Worm (Caenorhabditis elegans) whole organism, mixed stage, embryonic: ENCODE results near the gene mdl-1.

Experiments
- M03D4.4 ChIP-seq: sonication (generic microtip); optimal IDR thresholded peaks from 2 replicates; lab custom pipeline; 2017; ENCODE audit warnings: mild to moderate bottlenecking, missing genetic modification characterization, missing compliant biosample characterization
- bed-3 ChIP-seq: fragments of 200-800 bp; sonication (Bioruptor generic); optimal IDR thresholded peaks from 3 replicates; lab custom pipeline; 2018; ENCODE audit warnings: mild to moderate bottlenecking, missing genetic modification characterization, moderate library complexity, missing compliant biosample characterization
- blmp-1 ChIP-seq: fragments of 150-350 bp; optimal IDR thresholded peaks from 2 replicates; lab custom pipeline; 2014; ENCODE audit warnings: missing biosample characterization, missing genetic modification characterization
- ceh-39 ChIP-seq: fragments of 150-350 bp; optimal IDR thresholded peaks from 2 replicates; lab custom pipeline; 2014; ENCODE audit warnings: missing biosample characterization, missing genetic modification characterization
- ceh-43 ChIP-seq: fragments of 200-800 bp; sonication (Bioruptor generic); optimal IDR thresholded peaks from 2 replicates; lab custom pipeline; 2018; ENCODE audit warnings: mild to moderate bottlenecking, missing genetic modification characterization, moderate library complexity, missing compliant biosample characterization
- ceh-83 ChIP-seq: fragments of 200-800 bp; sonication (Bioruptor generic); optimal IDR thresholded peaks from 2 replicates; lab custom pipeline; 2018; ENCODE audit warnings: mild to moderate bottlenecking, missing genetic modification characterization, missing compliant biosample characterization
- ces-1 ChIP-seq: fragments of 150-350 bp; optimal IDR thresholded peaks from 2 replicates; lab custom pipeline; 2014; ENCODE audit warnings: missing biosample characterization, missing genetic modification reagents, missing genetic modification characterization
- cnd-1 ChIP-seq: fragments of 200-800 bp; sonication (Bioruptor generic); optimal IDR thresholded peaks from 2 replicates; lab custom pipeline; 2018; ENCODE audit warnings: mild to moderate bottlenecking, missing genetic modification characterization, missing compliant biosample characterization
- drap-1 ChIP-seq: fragments of 200-800 bp; sonication (Bioruptor generic); optimal IDR thresholded peaks from 3 replicates; lab custom pipeline; 2018; ENCODE audit warnings: mild to moderate bottlenecking, missing genetic modification characterization, missing compliant biosample characterization
- elt-1 ChIP-seq: sonication (generic microtip); optimal IDR thresholded peaks from 2 replicates; lab custom pipeline; 2017; ENCODE audit warnings: missing genetic modification characterization, mild to moderate bottlenecking, missing compliant biosample characterization, antibody characterized with exemption, moderate library complexity, borderline replicate concordance; ENCODE audit not compliant: insufficient read depth
- elt-3 ChIP-seq: fragments of 150-350 bp; optimal IDR thresholded peaks from 2 replicates; lab custom pipeline; 2014; ENCODE audit warnings: missing biosample characterization, missing genetic modification characterization
- flh-1 ChIP-seq: fragments of 200-800 bp; sonication (Bioruptor generic); optimal IDR thresholded peaks from 2 replicates; lab custom pipeline; 2018; ENCODE audit warnings: mild to moderate bottlenecking, missing genetic modification characterization, moderate library complexity, missing compliant biosample characterization
- ham-2 ChIP-seq: fragments of 200-800 bp; sonication (Bioruptor generic); optimal IDR thresholded peaks from 2 replicates; lab custom pipeline; 2018; ENCODE audit warnings: mild to moderate bottlenecking, missing genetic modification characterization, missing compliant biosample characterization
- hlh-1 ChIP-seq: fragments of 150-350 bp; optimal IDR thresholded peaks from 2 replicates; lab custom pipeline; 2014; ENCODE audit warnings: missing biosample characterization, missing genetic modification reagents, missing genetic modification characterization
- lin-13 ChIP-seq: fragments of 150-350 bp; optimal IDR thresholded peaks from 2 replicates; lab custom pipeline; 2014; ENCODE audit warnings: missing biosample characterization, missing genetic modification characterization
- lin-32 ChIP-seq: fragments of 200-800 bp; sonication (Bioruptor generic); optimal IDR thresholded peaks from 2 replicates; lab custom pipeline; 2018; ENCODE audit warnings: mild to moderate bottlenecking, missing genetic modification characterization, missing compliant biosample characterization
- lsy-2 ChIP-seq: fragments of 150-350 bp; optimal IDR thresholded peaks from 2 replicates; lab custom pipeline; 2014; ENCODE audit warnings: missing biosample characterization, missing genetic modification characterization
- mab-5 ChIP-seq: fragments of 150-350 bp; optimal IDR thresholded peaks from 2 replicates; lab custom pipeline; 2014; ENCODE audit warnings: missing biosample characterization, missing genetic modification characterization
- mep-1 ChIP-seq: fragments of 150-350 bp; optimal IDR thresholded peaks from 2 replicates; lab custom pipeline; 2017; ENCODE audit warnings: missing biosample characterization, missing genetic modification reagents, missing genetic modification characterization, inconsistent platforms
- mls-2 ChIP-seq: sonication (generic microtip); optimal IDR thresholded peaks from 2 replicates; lab custom pipeline; 2016; ENCODE audit warnings: mild to moderate bottlenecking, missing genetic modification characterization, moderate library complexity, missing compliant biosample characterization
- nhr-12 ChIP-seq: fragments of 150-350 bp; optimal IDR thresholded peaks from 2 replicates; lab custom pipeline; 2014; ENCODE audit warnings: missing biosample characterization, missing genetic modification characterization
- nhr-2 ChIP-seq: fragments of 150-350 bp; optimal IDR thresholded peaks from 2 replicates; lab custom pipeline; 2014; ENCODE audit warnings: missing biosample characterization, missing genetic modification characterization
- nhr-237 ChIP-seq: fragments of 150-350 bp; optimal IDR thresholded peaks from 2 replicates; lab custom pipeline; 2014; ENCODE audit warnings: missing biosample characterization, missing genetic modification characterization
- nhr-28 ChIP-seq: fragments of 150-350 bp; optimal IDR thresholded peaks from 2 replicates; lab custom pipeline; 2014; ENCODE audit warnings: missing biosample characterization, missing genetic modification characterization
- nhr-76 ChIP-seq: sonication (generic microtip); optimal IDR thresholded peaks from 2 replicates; lab custom pipeline; 2017; ENCODE audit warnings: missing biosample characterization, missing genetic modification characterization
- pha-4 ChIP-seq: fragments of 150-350 bp; optimal IDR thresholded peaks from 2 replicates; lab custom pipeline; 2018; ENCODE audit warnings: missing biosample characterization, missing genetic modification reagents, missing genetic modification characterization
- sem-2 ChIP-seq: fragments of 200-800 bp; sonication (Bioruptor generic); optimal IDR thresholded peaks from 2 replicates; lab custom pipeline; 2018; ENCODE audit warnings: mild to moderate bottlenecking, missing genetic modification characterization, missing compliant biosample characterization
- snpc-4 ChIP-seq: fragments of 150-350 bp; optimal IDR thresholded peaks from 2 replicates; lab custom pipeline; 2014; ENCODE audit warnings: missing biosample characterization, missing genetic modification characterization
- sptf-1 ChIP-seq: sonication (generic microtip); optimal IDR thresholded peaks from 2 replicates; lab custom pipeline; 2017; ENCODE audit warnings: mild to moderate bottlenecking, missing genetic modification characterization, moderate library complexity, missing compliant biosample characterization
- tbx-8 ChIP-seq: fragments of 200-800 bp; sonication (Bioruptor generic); optimal IDR thresholded peaks from 2 replicates; lab custom pipeline; 2018; ENCODE audit warnings: mild to moderate bottlenecking, missing genetic modification characterization, moderate library complexity, missing compliant biosample characterization
- unc-120 ChIP-seq: sonication (generic microtip); optimal IDR thresholded peaks from 2 replicates; lab custom pipeline; 2017; ENCODE audit warnings: missing genetic modification characterization, missing compliant biosample characterization; ENCODE audit not compliant: poor library complexity, severe bottlenecking
- unc-39 ChIP-seq: fragments of 150-350 bp; optimal IDR thresholded peaks from 2 replicates; lab custom pipeline; 2014; ENCODE audit warnings: missing biosample characterization, missing genetic modification characterization
- unc-62 ChIP-seq: fragments of 150-350 bp; optimal IDR thresholded peaks from 2 replicates; lab custom pipeline; 2014; ENCODE audit warnings: missing biosample characterization, missing genetic modification reagents, missing genetic modification characterization
- zip-8 ChIP-seq: fragments of 150-350 bp; optimal IDR thresholded peaks from 2 replicates; lab custom pipeline; 2014; ENCODE audit warnings: missing biosample characterization, missing genetic modification characterization
- ztf-11 ChIP-seq: fragments of 150-350 bp; optimal IDR thresholded peaks from 2 replicates; lab custom pipeline; 2014; ENCODE audit warnings: missing biosample characterization, missing genetic modification characterization

The mdl-1 gene

ce11 chrX:6736358-6736991 is 5.7 kb upstream of the mdl-1 start:
- TF ChIP-seq lin-32 (GFP tag; lab: Kevin White, UChicago) (no peak), ces-1 (GFP tag; lab: Kevin White, UChicago) (peak; percentile 35), hlh-1 (tag; lab: Kevin White, UChicago) (no peak), mls-2 (tag; lab: Kevin White, UChicago) (no peak), sem-2 (GFP tag; lab: Kevin White, UChicago) (no peak), unc-120 (tag; lab: Kevin White, UChicago) (no peak), lsy-2 (tag; lab: Kevin White, UChicago) (no peak), zip-8 (tag; lab: Kevin White, UChicago) (no peak), tbx-8 (no peak), elt-1 (tag; lab: Kevin White, UChicago) (peak; percentile 9), nhr-28 (tag; lab: Kevin White, UChicago) (no peak), ceh-39 (tag; lab: Kevin White, UChicago) (no peak), blmp-1 (no peak), nhr-2 (tag; lab: Kevin White, UChicago) (no peak), nhr-237 (tag; lab: Kevin White, UChicago) (no peak), elt-3 (tag; lab: Kevin White, UChicago) (peak; percentile 83), unc-39 (tag; lab: Kevin White, UChicago) (no peak), cnd-1 (tag; lab: Kevin White, UChicago) (no peak)

ce11 chrX:6737329-6738008 is 4.7 kb upstream of the mdl-1 start:
- TF ChIP-seq sem-2 (GFP tag; lab: Kevin White, UChicago): peak; percentile 22
- no peak for TF ChIP-seq unc-39 (tag; lab: Kevin White, UChicago)
- TF ChIP-seq cnd-1 (tag; lab: Kevin White, UChicago): no peak
- peak; percentile 14 for TF ChIP-seq lin-13 (tag; lab: Kevin White, UChicago)
- TF ChIP-seq snpc-4: no peak
- peak; percentile 43 for TF ChIP-seq hlh-1 (tag; lab: Kevin White, UChicago)
- TF ChIP-seq mls-2 (tag; lab: Kevin White, UChicago): peak; percentile 18
- no peak for TF ChIP-seq mab-5 (tag; lab: Kevin White, UChicago)
- peak; percentile 69 for TF ChIP-seq unc-62
- no peak for TF ChIP-seq bed-3 (GFP tag; lab: Kevin White, UChicago)
- no peak for TF ChIP-seq flh-1
- TF ChIP-seq ceh-39 (tag; lab: Kevin White, UChicago): no peak
- peak; percentile 38 for TF ChIP-seq nhr-237 (tag; lab: Kevin White, UChicago)
- no peak for TF ChIP-seq drap-1 (GFP tag; lab: Kevin White, UChicago)
- peak; percentile 60 for TF ChIP-seq pha-4 (tag; lab: Kevin White, UChicago)
- TF ChIP-seq ham-2 (GFP tag; lab: Kevin White, UChicago): peak; percentile 62
- TF ChIP-seq ztf-11: no peak
- no peak for TF ChIP-seq nhr-76 (tag; lab: Kevin White, UChicago)
- TF ChIP-seq elt-3 (tag; lab: Kevin White, UChicago): peak; percentile 92
- TF ChIP-seq sptf-1 (tag; lab: Kevin White, UChicago): no peak
- TF ChIP-seq nhr-2 (tag; lab: Kevin White, UChicago): no peak
- peak; percentile 35 for TF ChIP-seq mep-1 (tag; lab: Kevin White, UChicago)
- TF ChIP-seq tbx-8: no peak
- TF ChIP-seq lsy-2 (tag; lab: Kevin White, UChicago): no peak
- TF ChIP-seq zip-8 (tag; lab: Kevin White, UChicago): no peak
- peak; percentile 55 for TF ChIP-seq ces-1 (GFP tag; lab: Kevin White, UChicago)
- peak; percentile 37 for TF ChIP-seq blmp-1
- TF ChIP-seq M03D4.4: no peak
- TF ChIP-seq lin-32 (GFP tag; lab: Kevin White, UChicago): no peak
- TF ChIP-seq ceh-43 (GFP tag; lab: Kevin White, UChicago): no peak
- no peak for TF ChIP-seq nhr-12 (tag; lab: Kevin White, UChicago)
- TF ChIP-seq unc-120 (tag; lab: Kevin White, UChicago): peak; percentile 58
- TF ChIP-seq nhr-28 (tag; lab: Kevin White, UChicago): no peak
- no peak for TF ChIP-seq ceh-83 (GFP tag; lab: Kevin White, UChicago)
- TF ChIP-seq elt-1 (tag; lab: Kevin White, UChicago): peak; percentile 88
